Worm (Caenorhabditis elegans): Measurements from ENCODE around the gene C24A8.5.

DNA sequence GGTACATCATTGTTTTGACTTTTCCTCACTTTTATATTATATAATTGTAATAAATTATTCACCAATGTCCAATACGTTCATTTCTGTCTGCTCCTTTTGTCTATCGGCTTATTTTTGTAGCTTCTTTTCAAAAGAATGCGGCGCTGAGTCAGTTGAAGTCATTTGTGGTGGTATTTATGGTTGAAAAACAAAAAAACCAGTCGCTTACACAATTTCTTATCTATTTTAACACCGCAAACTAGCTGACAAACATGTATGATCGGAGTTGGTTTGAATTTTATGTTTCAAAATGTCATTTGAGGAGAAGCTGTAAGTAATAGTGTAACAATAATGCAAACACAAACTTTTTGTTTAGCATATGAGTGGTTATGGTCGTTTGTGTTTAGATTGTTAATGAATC lies 44.7 kb downstream of the C24A8.5 start, which contains the start of gene ets-10:
- TF ChIP-seq snpc-1.3 (tag; optimal IDR thresholded peaks at IDR 0.05; ENCODE audit: insufficient read depth) (no peak), lir-1 (GFP tag; conservative IDR thresholded peaks at IDR 0.05) (no peak), zim-3 (tag; optimal IDR thresholded peaks at IDR 0.05) (no peak), attf-3 (GFP tag; conservative IDR thresholded peaks at IDR 0.05) (no peak), B0261.1 (tag; optimal IDR thresholded peaks at IDR 0.05) (no peak), him-1 (tag; optimal IDR thresholded peaks at IDR 0.05) (no peak), F49E8.2 (tag; optimal IDR thresholded peaks at IDR 0.05; ENCODE audit: insufficient read depth) (no peak), cebp-1 (GFP tag; IDR thresholded peaks at IDR 0.05) (no peak), cebp-1 (tag; optimal IDR thresholded peaks at IDR 0.05) (no peak), let-607 (tag; optimal IDR thresholded peaks at IDR 0.05) (no peak), hsf-1 (GFP tag; IDR thresholded peaks at IDR 0.05) (no peak), F22D6.2 (tag; optimal IDR thresholded peaks at IDR 0.05) (no peak), bed-1 (GFP tag; IDR thresholded peaks at IDR 0.05) (no peak), tlf-1 (GFP tag; optimal IDR thresholded peaks at IDR 0.05) (no peak), ZK185.1 (tag; optimal IDR thresholded peaks at IDR 0.05; ENCODE audit: poor library complexity, severe bottlenecking) (no peak)

Measured in whole organism, young adult.